Fruit fly (Drosophila melanogaster): ENCODE measurements around the gene Bsg.

The Bsg gene

DNA sequence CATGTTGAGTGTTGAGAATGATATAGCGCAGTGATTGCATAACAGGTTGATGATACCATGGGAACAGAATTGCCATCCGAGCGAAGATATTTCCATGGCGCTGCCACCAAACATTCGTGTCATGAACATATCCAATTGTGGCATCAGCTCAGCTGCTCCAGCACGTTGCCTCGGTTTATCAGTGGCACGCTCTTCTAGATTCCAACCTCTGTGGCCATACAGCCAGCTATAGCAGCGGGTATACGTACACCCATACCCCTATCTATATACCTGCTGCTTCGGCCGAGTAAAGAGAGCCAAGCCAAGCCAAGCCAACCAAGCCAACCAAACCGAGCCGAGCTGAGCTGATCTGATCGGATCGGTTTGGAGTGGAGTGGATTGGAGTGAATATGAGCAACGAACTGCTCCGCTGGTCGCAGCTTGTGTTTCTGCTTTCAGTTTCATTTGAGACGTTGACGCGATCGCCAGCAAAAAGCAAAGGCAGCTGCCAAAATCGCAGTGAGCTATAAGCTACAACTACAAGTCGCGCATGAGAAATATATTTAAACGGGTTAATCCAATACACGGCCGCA, 65.4 kb downstream of the Bsg start:
- TF ChIP-seq insv (optimal IDR thresholded peaks at IDR 0.05) (no peak), ttk (optimal IDR thresholded peaks at IDR 0.05) (no peak), Sin3A (optimal IDR thresholded peaks at IDR 0.05) (no peak), h (optimal IDR thresholded peaks at IDR 0.05) (no peak), Myc (optimal IDR thresholded peaks at IDR 0.05) (no peak)

dm6 chr2L:8156682-8157081, 73.5 kb downstream of the Bsg start:
- TF ChIP-seq insv (optimal IDR thresholded peaks at IDR 0.05): no peak
- TF ChIP-seq ttk (optimal IDR thresholded peaks at IDR 0.05): no peak
- TF ChIP-seq h (optimal IDR thresholded peaks at IDR 0.05): no peak
- no peak for TF ChIP-seq psq (optimal IDR thresholded peaks at IDR 0.05)
- TF ChIP-seq Sin3A (optimal IDR thresholded peaks at IDR 0.05): no peak
- TF ChIP-seq Myc (optimal IDR thresholded peaks at IDR 0.05): no peak

dm6 chr2L:8157166-8157565, 73.9 kb downstream of the Bsg start:
- TF ChIP-seq insv (optimal IDR thresholded peaks at IDR 0.05) (no peak), Sin3A (optimal IDR thresholded peaks at IDR 0.05) (no peak), Myc (optimal IDR thresholded peaks at IDR 0.05) (no peak), psq (optimal IDR thresholded peaks at IDR 0.05) (no peak), h (optimal IDR thresholded peaks at IDR 0.05) (no peak), ttk (optimal IDR thresholded peaks at IDR 0.05) (no peak)

DNA sequence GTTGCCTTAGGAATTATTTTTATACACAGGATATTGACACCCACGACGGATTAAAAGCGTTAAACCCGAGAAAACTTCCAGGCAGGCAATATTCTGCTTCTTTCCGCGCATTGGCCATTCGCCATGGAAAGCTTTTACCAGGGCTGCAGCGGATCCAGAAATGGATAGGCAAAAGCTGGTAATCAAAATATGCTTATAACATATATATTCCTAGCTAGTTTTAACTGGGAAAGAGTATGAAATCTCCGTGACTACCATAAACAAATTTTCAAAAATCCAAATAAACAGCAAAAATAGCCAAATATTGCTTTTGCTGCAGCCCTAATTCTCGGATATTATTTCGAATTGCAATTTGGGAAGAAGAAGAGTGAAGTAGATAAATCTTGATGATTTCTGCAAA, 76.3 kb downstream of the Bsg start, which contains the start of the genes PAPLA1 and Rbsn-5:
Gene PAPLA1, minus strand, starts transcription at position 141 of the 400 bp plus-strand sequence.
Gene Rbsn-5, plus strand, starts transcription at position 335 of the 400 bp plus-strand sequence.
- no peak for TF ChIP-seq psq (optimal IDR thresholded peaks at IDR 0.05)

DNA sequence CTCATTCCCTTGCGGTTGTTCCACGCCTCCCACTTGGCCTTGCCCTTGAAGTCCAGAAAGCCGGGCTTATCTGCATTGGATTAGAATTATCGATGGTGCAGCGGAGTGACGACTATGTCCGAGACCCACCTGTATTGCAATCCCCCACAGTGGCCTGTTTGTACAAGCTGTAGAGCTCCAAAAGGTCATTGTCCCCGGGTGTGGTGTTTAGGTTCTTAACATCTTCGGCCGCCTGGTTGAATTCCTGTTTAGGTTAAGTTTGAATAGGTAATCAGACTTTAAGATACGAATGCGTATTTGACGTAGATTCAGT, 78.7 kb downstream of the Bsg start:
- TF ChIP-seq Myc (optimal IDR thresholded peaks at IDR 0.05) (no peak), ttk (optimal IDR thresholded peaks at IDR 0.05) (no peak), h (optimal IDR thresholded peaks at IDR 0.05) (no peak), insv (optimal IDR thresholded peaks at IDR 0.05) (no peak), psq (optimal IDR thresholded peaks at IDR 0.05) (no peak), Sin3A (optimal IDR thresholded peaks at IDR 0.05) (no peak)

DNA sequence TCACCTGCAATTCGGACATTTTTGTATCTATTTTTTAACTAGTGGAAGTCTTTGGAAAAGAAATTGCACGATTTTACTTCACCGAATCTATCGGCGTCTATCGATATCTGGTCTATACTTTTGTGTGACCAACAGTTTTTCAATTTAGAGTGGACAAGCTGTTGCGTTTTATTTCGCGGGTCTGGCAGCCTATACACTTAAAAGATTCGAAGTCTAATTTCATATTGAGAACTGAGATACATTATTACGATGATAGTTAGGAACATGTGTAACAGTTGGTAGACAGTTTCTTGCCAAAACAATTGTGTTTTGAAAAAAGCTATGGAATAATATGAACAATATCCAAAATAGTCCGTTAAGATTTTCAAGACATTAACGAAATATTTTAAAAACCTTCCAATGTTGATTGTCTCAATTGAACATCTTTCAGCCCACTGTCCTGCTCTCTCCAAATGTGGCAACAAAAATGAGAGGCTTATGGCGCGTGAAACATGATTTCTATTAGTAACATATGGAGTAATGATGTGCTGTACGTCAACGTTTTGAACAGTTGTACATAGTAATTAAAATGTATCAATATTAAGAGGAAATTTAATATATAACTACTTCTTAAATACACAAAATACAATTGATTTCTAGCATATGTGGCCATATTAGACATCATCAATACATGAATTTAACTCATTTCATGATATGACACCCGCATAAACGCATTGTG, 79.2 kb downstream of the Bsg start, which contains the start of gene Acbp1:
Gene Acbp1, minus strand, starts transcription at position 146 of the 718 bp plus-strand sequence.
- no peak for TF ChIP-seq ttk (optimal IDR thresholded peaks at IDR 0.05)
- TF ChIP-seq insv (optimal IDR thresholded peaks at IDR 0.05): no peak
- TF ChIP-seq psq (optimal IDR thresholded peaks at IDR 0.05): no peak
- no peak for TF ChIP-seq Sin3A (optimal IDR thresholded peaks at IDR 0.05)
- TF ChIP-seq Myc (optimal IDR thresholded peaks at IDR 0.05): no peak
- no peak for TF ChIP-seq h (optimal IDR thresholded peaks at IDR 0.05)

- no peak for TF ChIP-seq Sin3A (optimal IDR thresholded peaks at IDR 0.05)
- no peak for TF ChIP-seq ttk (optimal IDR thresholded peaks at IDR 0.05)
- no peak for TF ChIP-seq psq (optimal IDR thresholded peaks at IDR 0.05)
- TF ChIP-seq Myc (optimal IDR thresholded peaks at IDR 0.05): no peak
- TF ChIP-seq h (optimal IDR thresholded peaks at IDR 0.05): no peak
- no peak for TF ChIP-seq insv (optimal IDR thresholded peaks at IDR 0.05)
These were observed 79.8 kb downstream of the Bsg start, which contains the start of gene Piezo for dm6 chr2L:8163025-8163351. TSS of gene Piezo (plus strand) at chr2L:8163073.

DNA sequence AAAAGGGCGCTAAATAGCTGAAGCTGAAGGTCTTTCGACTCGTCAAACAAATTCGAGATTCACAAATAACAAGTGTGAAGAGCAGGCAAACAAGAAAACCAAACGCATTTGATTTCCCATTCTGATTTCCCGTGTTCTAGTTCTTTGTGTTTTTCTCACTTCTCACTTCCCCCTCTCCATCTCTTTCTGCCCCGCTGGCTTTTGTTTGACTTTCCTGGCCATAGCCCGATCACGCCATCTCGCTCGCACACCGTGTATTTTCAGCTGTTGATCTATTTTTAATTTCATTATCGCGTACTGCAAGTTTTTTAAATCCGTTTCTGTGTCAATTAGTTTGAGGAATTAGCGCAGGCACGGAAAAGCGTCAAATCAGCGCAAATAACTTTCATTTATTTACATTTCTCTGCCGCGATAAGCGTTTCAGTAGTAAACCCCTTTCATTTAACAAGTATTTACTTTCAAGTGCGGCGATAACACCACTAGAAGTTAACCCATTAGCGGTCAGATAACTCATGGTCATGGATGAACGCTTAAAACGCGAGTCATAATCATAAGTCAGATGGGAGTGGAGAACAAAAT, 80.5 kb downstream of the Bsg start:
- no peak for TF ChIP-seq ttk (optimal IDR thresholded peaks at IDR 0.05)
- TF ChIP-seq insv (optimal IDR thresholded peaks at IDR 0.05): no peak
- no peak for TF ChIP-seq Myc (optimal IDR thresholded peaks at IDR 0.05)
- no peak for TF ChIP-seq Sin3A (optimal IDR thresholded peaks at IDR 0.05)
- no peak for TF ChIP-seq psq (optimal IDR thresholded peaks at IDR 0.05)
- TF ChIP-seq h (optimal IDR thresholded peaks at IDR 0.05): no peak

DNA sequence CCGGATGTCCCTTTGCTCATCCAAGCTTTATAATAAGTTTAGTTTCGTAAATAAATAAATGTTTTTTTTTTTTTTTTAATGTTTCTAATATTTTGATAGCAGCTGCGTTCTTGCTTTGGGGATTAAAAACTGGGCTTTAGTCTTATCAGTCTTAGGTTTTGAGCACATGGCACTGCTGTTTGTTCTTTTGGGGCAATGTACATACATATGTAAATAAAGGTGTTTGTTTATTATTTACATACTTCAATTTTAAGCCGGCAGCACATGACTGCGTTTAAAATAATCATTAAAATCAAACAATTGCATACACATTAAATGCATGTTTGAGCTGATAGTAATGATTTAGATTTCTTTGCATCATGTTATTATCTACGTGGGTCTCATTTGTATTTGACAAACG, 81.0 kb downstream of the Bsg start:
- TF ChIP-seq psq (optimal IDR thresholded peaks at IDR 0.05): no peak
- TF ChIP-seq Myc (optimal IDR thresholded peaks at IDR 0.05): no peak
- TF ChIP-seq h (optimal IDR thresholded peaks at IDR 0.05): no peak
- TF ChIP-seq Sin3A (optimal IDR thresholded peaks at IDR 0.05): no peak
- no peak for TF ChIP-seq insv (optimal IDR thresholded peaks at IDR 0.05)
- TF ChIP-seq ttk (optimal IDR thresholded peaks at IDR 0.05): no peak
